Worm (Caenorhabditis elegans): ENCODE results near the gene mtss-1.

Gene mtss-1

DNA sequence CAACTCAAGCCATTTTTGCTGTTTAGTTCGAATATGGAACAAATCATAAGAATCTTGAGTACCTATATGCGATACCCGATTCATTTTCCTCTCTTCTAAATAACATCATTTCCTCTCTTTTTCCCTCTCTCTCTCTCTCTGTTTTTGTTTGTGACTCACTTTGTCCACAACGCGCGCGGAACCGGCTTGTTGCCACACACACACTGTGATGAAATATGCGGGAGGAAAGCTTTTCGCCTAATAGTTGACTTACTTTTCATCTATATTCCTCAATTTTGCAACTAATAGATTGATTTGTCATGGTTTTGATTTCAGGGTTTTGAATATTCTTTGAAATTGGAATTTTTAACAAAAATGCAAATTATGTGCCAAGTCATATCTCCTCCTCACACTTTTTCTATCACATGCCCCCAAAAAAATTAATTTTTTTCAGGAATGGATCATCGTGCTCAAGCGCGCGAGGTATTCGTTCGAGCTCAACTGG, 48.3 kb upstream of the mtss-1 start, which contains the start of gene hipr-1:
Gene hipr-1 (plus strand): TSS at position 434 of the 484 bp plus-strand sequence.
- TF ChIP-seq lin-29 (GFP tag; IDR thresholded peaks at IDR 0.05) (no peak), zfp-2 (tag; optimal IDR thresholded peaks at IDR 0.05) (no peak), madf-9 (GFP tag; conservative IDR thresholded peaks at IDR 0.05) (no peak), zfp-3 (GFP tag; conservative IDR thresholded peaks at IDR 0.05) (no peak), pha-4 (GFP tag; IDR thresholded peaks at IDR 0.05) (no peak), pha-4 (tag; optimal IDR thresholded peaks at IDR 0.05) (peak; percentile 83), aha-1 (tag) (no peak), F49E8.2 (tag; optimal IDR thresholded peaks at IDR 0.05; ENCODE audit: borderline replicate concordance) (no peak)

- TF ChIP-seq snpc-1.2 (GFP tag; IDR thresholded peaks at IDR 0.05) (no peak), daf-8 (GFP tag; IDR thresholded peaks at IDR 0.05) (no peak), ztf-11 (tag; optimal IDR thresholded peaks at IDR 0.05) (no peak), dve-1 (tag; optimal IDR thresholded peaks at IDR 0.05; ENCODE audit: insufficient read depth) (no peak), set-16 (GFP tag; IDR thresholded peaks at IDR 0.05) (no peak), egl-27 (tag; optimal IDR thresholded peaks at IDR 0.05) (no peak), zip-2 (tag; optimal IDR thresholded peaks at IDR 0.05) (no peak), nhr-237 (tag; optimal IDR thresholded peaks at IDR 0.05) (no peak), dpl-1 (GFP tag; optimal IDR thresholded peaks at IDR 0.05) (no peak), dmd-9 (GFP tag; IDR thresholded peaks at IDR 0.05) (no peak), nhr-48 (tag; optimal IDR thresholded peaks at IDR 0.05) (no peak)
These were observed 42.9 kb upstream of the mtss-1 start for ce11 chrIII:8725224-8725623.

- TF ChIP-seq nhr-48 (tag; optimal IDR thresholded peaks at IDR 0.05) (no peak), spr-3 (GFP tag; optimal IDR thresholded peaks at IDR 0.05) (no peak), gei-8 (GFP tag; optimal IDR thresholded peaks at IDR 0.05) (no peak), ztf-7 (tag; optimal IDR thresholded peaks at IDR 0.05) (no peak), lsy-2 (tag; optimal IDR thresholded peaks at IDR 0.05) (no peak), ceh-82 (tag; optimal IDR thresholded peaks at IDR 0.05) (no peak), unc-62 (GFP tag; optimal IDR thresholded peaks at IDR 0.05 in 1 of 2) (peak in 1 of 2 experiments; percentile 98), unc-62 (tag; optimal IDR thresholded peaks at IDR 0.05) (no peak), dmd-6 (GFP tag; IDR thresholded peaks at IDR 0.05) (no peak), saeg-2 (GFP tag; IDR thresholded peaks at IDR 0.05) (no peak), nhr-77 (tag; optimal IDR thresholded peaks at IDR 0.05) (no peak), ctbp-1 (GFP tag; IDR thresholded peaks at IDR 0.05) (no peak), spr-1 (tag; optimal IDR thresholded peaks at IDR 0.05) (no peak), aha-1 (tag) (peak; percentile 60), nhr-42 (GFP tag; IDR thresholded peaks at IDR 0.05) (no peak), cey-2 (tag; optimal IDR thresholded peaks at IDR 0.05; ENCODE audit: borderline replicate concordance, insufficient read depth) (no peak), daf-19 (GFP tag; conservative IDR thresholded peaks at IDR 0.05) (no peak)
These were observed 41.9 kb upstream of the mtss-1 start for ce11 chrIII:8726019-8726894.

DNA sequence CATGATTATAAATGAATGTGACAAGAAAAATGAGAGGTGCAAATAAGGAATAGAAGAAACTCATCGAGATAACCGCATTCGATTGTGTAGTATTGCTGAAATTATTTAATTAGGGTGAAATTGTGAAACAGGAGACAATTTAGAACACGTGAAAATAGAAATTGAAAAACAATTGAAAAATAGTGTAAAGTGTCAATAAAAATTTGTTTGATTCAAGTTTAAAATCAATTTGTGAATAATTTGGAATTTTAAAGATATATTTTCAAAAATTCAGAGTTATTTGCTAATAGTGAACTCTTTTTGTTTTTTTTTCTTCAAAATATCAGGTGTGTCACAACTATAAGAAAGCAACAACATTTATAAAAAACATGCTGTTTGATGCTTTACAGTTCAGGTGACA, 36.8 kb upstream of the mtss-1 start, which contains the start of gene ZK370.4:
Gene ZK370.4 (minus strand): TSS at position 101 of the 400 bp plus-strand sequence.
- TF ChIP-seq aha-1 (tag), result peak; percentile 89
- TF ChIP-seq cey-2 (tag; optimal IDR thresholded peaks at IDR 0.05; ENCODE audit: borderline replicate concordance, insufficient read depth), result no peak
